Worm (Caenorhabditis elegans) whole organism, L1 larva: ENCODE data around the gene M03A1.3.

ENCODE experiments used
- dpl-1 ChIP-seq, 3 experiments: fragments of 150-350 bp in 2 of 3; sonication (generic microtip) in 1 of 3; optimal IDR thresholded peaks; 2 replicates each; lab custom pipeline; 2014 to 2017; ENCODE audit warnings: missing biosample characterization in 3 of 3, missing genetic modification characterization in 3 of 3, missing genetic modification reagents in 3 of 3
- lin-15B ChIP-seq: fragments of 150-350 bp; sonication (generic microtip); optimal IDR thresholded peaks from 3 replicates; lab custom pipeline; 2014; ENCODE audit warnings: missing biosample characterization, missing genetic modification characterization
- nhr-12 ChIP-seq: sonication (generic microtip); optimal IDR thresholded peaks from 2 replicates; lab custom pipeline; 2017; ENCODE audit warnings: missing biosample characterization, missing genetic modification characterization
- ztf-11 ChIP-seq, 2 experiments: sonication (generic microtip); optimal IDR thresholded peaks; 2 replicates each; lab custom pipeline; 2016 to 2017; ENCODE audit warnings: missing genetic modification characterization in 2 of 2, missing biosample characterization in 1 of 2, missing compliant biosample characterization in 1 of 2

ce11 chrII:4590660-4591059, 33.1 kb downstream of the M03A1.3 start:
- TF ChIP-seq dpl-1 (GFP tag; optimal IDR thresholded peaks at IDR 0.05; lab: Kevin White, UChicago): no peak
- no peak for TF ChIP-seq nhr-12 (tag; lab: Kevin White, UChicago)
- no peak for TF ChIP-seq lin-15B (tag; lab: Kevin White, UChicago)
- TF ChIP-seq ztf-11 (tag; optimal IDR thresholded peaks at IDR 0.05; lab: Kevin White, UChicago): no peak
